Fruit fly (Drosophila melanogaster) whole organism, embryonic: ENCODE measurements around the gene HIPP1.

Experiments used
- CG10366 ChIP-seq: fragments of 200-800 bp; sonication (Bioruptor generic); IDR thresholded peaks from 2 replicates; pipeline ENCODE4 v1.3.6; 2022; ENCODE audit warnings: missing biosample characterization, missing genetic modification characterization
- CG11398 ChIP-seq: fragments of 200-800 bp; sonication (Bioruptor generic); optimal IDR thresholded peaks from 2 replicates; lab custom pipeline; 2016; ENCODE audit warnings: missing biosample characterization, missing genetic modification characterization
- CG11504 ChIP-seq: fragments of 200-800 bp; sonication (Bioruptor generic); optimal IDR thresholded peaks from 3 replicates; lab custom pipeline; 2019; ENCODE audit warnings: missing biosample characterization, mild to moderate bottlenecking, missing genetic modification characterization, moderate library complexity
- CG12219 ChIP-seq: fragments of 200-800 bp; sonication (Bioruptor generic); optimal IDR thresholded peaks from 3 replicates; lab custom pipeline; 2018; ENCODE audit warnings: missing biosample characterization, mild to moderate bottlenecking, missing genetic modification characterization
- CG1233 ChIP-seq: fragments of 200-800 bp; sonication (Bioruptor generic); optimal IDR thresholded peaks from 4 replicates; lab custom pipeline; 2018; ENCODE audit warnings: missing biosample characterization, mild to moderate bottlenecking, missing genetic modification characterization
- CG13894 ChIP-seq: fragments of 200-800 bp; sonication (Bioruptor generic); optimal IDR thresholded peaks from 3 replicates; lab custom pipeline; 2018; ENCODE audit warnings: missing biosample characterization, mild to moderate bottlenecking, missing genetic modification characterization, moderate library complexity
- CG14667 ChIP-seq: fragments of 200-800 bp; sonication (Bioruptor generic); IDR thresholded peaks from 2 replicates; pipeline ENCODE4 v1.3.6; 2022; ENCODE audit warnings: missing biosample characterization, missing genetic modification characterization
- CG15479 ChIP-seq: fragments of 200-800 bp; sonication (Bioruptor generic); optimal IDR thresholded peaks from 3 replicates; lab custom pipeline; 2019; ENCODE audit warnings: missing biosample characterization, mild to moderate bottlenecking, missing genetic modification characterization, moderate library complexity
- CG1602 ChIP-seq: fragments of 200-800 bp; sonication (Bioruptor generic); optimal IDR thresholded peaks from 3 replicates; lab custom pipeline; 2016; ENCODE audit warnings: missing biosample characterization, missing genetic modification characterization
- CG1647 ChIP-seq: fragments of 200-800 bp; sonication (Bioruptor generic); optimal IDR thresholded peaks from 3 replicates; lab custom pipeline; 2016; ENCODE audit warnings: missing biosample characterization, missing genetic modification characterization
- CG17359 ChIP-seq: fragments of 200-800 bp; sonication (Bioruptor generic); optimal IDR thresholded peaks from 3 replicates; lab custom pipeline; 2018; ENCODE audit warnings: missing biosample characterization, mild to moderate bottlenecking, missing genetic modification characterization, moderate library complexity
- CG18476 ChIP-seq: fragments of 200-800 bp; sonication (Bioruptor generic); optimal IDR thresholded peaks from 2 replicates; lab custom pipeline; 2016; ENCODE audit warnings: missing biosample characterization, mild to moderate bottlenecking, missing genetic modification characterization
- CG18619 ChIP-seq: fragments of 200-800 bp; sonication (Bioruptor generic); optimal IDR thresholded peaks from 3 replicates; lab custom pipeline; 2017; ENCODE audit warnings: missing biosample characterization, mild to moderate bottlenecking, missing genetic modification characterization
- CG2678 ChIP-seq: fragments of 200-800 bp; sonication (Bioruptor generic); optimal IDR thresholded peaks from 3 replicates; lab custom pipeline; 2019; ENCODE audit warnings: missing biosample characterization, mild to moderate bottlenecking, missing genetic modification characterization, moderate library complexity
- CG2875 ChIP-seq: fragments of 200-800 bp; sonication (Bioruptor generic); optimal IDR thresholded peaks from 2 replicates; lab custom pipeline; 2017; ENCODE audit warnings: missing biosample characterization, mild to moderate bottlenecking, missing genetic modification characterization, missing genetic modification reagents
- CG31388 ChIP-seq: fragments of 200-800 bp; sonication (Bioruptor generic); optimal IDR thresholded peaks from 2 replicates; lab custom pipeline; 2016; ENCODE audit warnings: missing biosample characterization, missing genetic modification characterization
- CG34422 ChIP-seq: fragments of 200-800 bp; sonication (Bioruptor generic); IDR thresholded peaks from 3 replicates; pipeline ENCODE4 v1.3.6; 2022; ENCODE audit warnings: missing biosample characterization, missing genetic modification characterization
- CG8924 ChIP-seq: fragments of 200-800 bp; optimal IDR thresholded peaks from 3 replicates; lab custom pipeline; 2019; ENCODE audit warnings: missing biosample characterization, mild to moderate bottlenecking, missing genetic modification characterization, moderate library complexity
- Dad ChIP-seq: fragments of 200-800 bp; sonication (Bioruptor generic); optimal IDR thresholded peaks from 3 replicates; lab custom pipeline; 2016; ENCODE audit warnings: missing biosample characterization, missing genetic modification characterization
- Deaf1 ChIP-seq: fragments of 200-800 bp; optimal IDR thresholded peaks from 3 replicates; lab custom pipeline; 2019; ENCODE audit warnings: missing biosample characterization, mild to moderate bottlenecking, missing genetic modification characterization, moderate library complexity
- Dek ChIP-seq: fragments of 200-800 bp; sonication (Bioruptor generic); optimal IDR thresholded peaks from 3 replicates; lab custom pipeline; 2019; ENCODE audit warnings: missing biosample characterization, mild to moderate bottlenecking, missing genetic modification characterization, moderate library complexity
- Dfd ChIP-seq, 2 experiments: fragments of >200 bp; optimal IDR thresholded peaks; 2 replicates each; lab custom pipeline; 2017; ENCODE audit warnings: missing biosample characterization in 2 of 2, missing genetic modification characterization in 2 of 2
- Ets97D ChIP-seq: fragments of 200-800 bp; sonication (Bioruptor generic); optimal IDR thresholded peaks from 3 replicates; lab custom pipeline; 2016; ENCODE audit warnings: missing biosample characterization, missing genetic modification characterization
- HmgD ChIP-seq: fragments of 200-800 bp; sonication (Bioruptor generic); optimal IDR thresholded peaks from 3 replicates; lab custom pipeline; 2016; ENCODE audit warnings: missing biosample characterization, missing genetic modification characterization
- Myb ChIP-seq: fragments of 200-800 bp; sonication (Bioruptor generic); optimal IDR thresholded peaks from 2 replicates; lab custom pipeline; 2016; ENCODE audit warnings: missing biosample characterization, missing genetic modification characterization
- Neu2 ChIP-seq: fragments of 200-800 bp; sonication (Bioruptor generic); optimal IDR thresholded peaks from 3 replicates; lab custom pipeline; 2016; ENCODE audit warnings: missing biosample characterization, missing genetic modification characterization, borderline replicate concordance
- Opbp ChIP-seq: fragments of 200-800 bp; sonication (Bioruptor generic); IDR thresholded peaks from 3 replicates; pipeline ENCODE4 v1.3.6; 2022; ENCODE audit warnings: missing biosample characterization, missing genetic modification characterization; ENCODE audit not compliant: partially characterized antibody
- Sry-δ ChIP-seq: fragments of 200-800 bp; sonication (Bioruptor generic); optimal IDR thresholded peaks from 2 replicates; lab custom pipeline; 2016; ENCODE audit warnings: missing biosample characterization, missing genetic modification characterization
- Tbp ChIP-seq: fragments of >200 bp; optimal IDR thresholded peaks from 2 replicates; lab custom pipeline; 2018; ENCODE audit warnings: missing biosample characterization, missing genetic modification characterization
- caup ChIP-seq: fragments of 200-800 bp; sonication (Bioruptor generic); optimal IDR thresholded peaks from 3 replicates; lab custom pipeline; 2017; ENCODE audit warnings: missing biosample characterization, mild to moderate bottlenecking, missing genetic modification characterization, moderate library complexity; ENCODE audit not compliant: severe bottlenecking
- chif ChIP-seq, 2 experiments: fragments of 200-800 bp; sonication (Bioruptor generic); optimal IDR thresholded peaks; 3 replicates each; lab custom pipeline; 2016; ENCODE audit warnings: missing biosample characterization in 2 of 2, missing genetic modification characterization in 2 of 2
- danr ChIP-seq: fragments of 200-800 bp; sonication (Bioruptor generic); IDR thresholded peaks from 2 replicates; pipeline ENCODE4 v1.3.6; 2022; ENCODE audit warnings: missing biosample characterization, missing genetic modification characterization
- dmrt11E ChIP-seq: fragments of 200-800 bp; sonication (Bioruptor generic); optimal IDR thresholded peaks from 3 replicates; lab custom pipeline; 2018; ENCODE audit warnings: missing biosample characterization, mild to moderate bottlenecking, missing genetic modification characterization, moderate library complexity
- dysf ChIP-seq: fragments of 200-800 bp; sonication (Bioruptor generic); IDR thresholded peaks from 3 replicates; pipeline ENCODE4 v1.3.6; 2022; ENCODE audit warnings: missing biosample characterization, missing genetic modification characterization
- gro ChIP-seq: fragments of 200-800 bp; sonication (Bioruptor generic); optimal IDR thresholded peaks from 2 replicates; lab custom pipeline; 2016; ENCODE audit warnings: missing biosample characterization, missing genetic modification characterization
- ham ChIP-seq: fragments of 200-800 bp; sonication (Bioruptor generic); IDR thresholded peaks from 2 replicates; pipeline ENCODE4 v1.3.6; 2022; ENCODE audit warnings: missing biosample characterization, missing genetic modification characterization
- hkb ChIP-seq, 2 experiments: fragments of 200-800 bp in 1 of 2; fragments of >200 bp in 1 of 2; sonication (Bioruptor generic) in 1 of 2; IDR thresholded peaks in 1 of 2; optimal IDR thresholded peaks in 1 of 2; 2 replicates each; pipeline versions ENCODE4 v1.3.6 to Lab custom; 2017 to 2022; ENCODE audit warnings: missing biosample characterization in 1 of 2, missing genetic modification characterization in 1 of 2
- kay ChIP-seq: fragments of 200-800 bp; sonication (Bioruptor generic); optimal IDR thresholded peaks from 2 replicates; lab custom pipeline; 2016; ENCODE audit warnings: missing biosample characterization, missing genetic modification characterization
- lmd ChIP-seq: fragments of 200-800 bp; sonication (Bioruptor generic); IDR thresholded peaks from 2 replicates; pipeline ENCODE4 v1.3.6; 2022; ENCODE audit warnings: missing biosample characterization, missing genetic modification characterization
- pros ChIP-seq: fragments of 200-800 bp; sonication (Bioruptor generic); optimal IDR thresholded peaks from 3 replicates; lab custom pipeline; 2019; ENCODE audit warnings: missing biosample characterization, mild to moderate bottlenecking, missing genetic modification characterization, moderate library complexity
- ranshi ChIP-seq: fragments of 200-800 bp; sonication (Bioruptor generic); IDR thresholded peaks from 2 replicates; pipeline ENCODE4 v1.3.6; 2022; ENCODE audit warnings: missing biosample characterization, missing genetic modification characterization
- repo ChIP-seq: fragments of 200-800 bp; sonication (Bioruptor generic); optimal IDR thresholded peaks from 2 replicates; lab custom pipeline; 2016; ENCODE audit warnings: missing biosample characterization, missing genetic modification characterization
- seq ChIP-seq: fragments of 200-800 bp; sonication (Bioruptor generic); IDR thresholded peaks from 2 replicates; pipeline ENCODE4 v1.3.6; 2022; ENCODE audit warnings: missing biosample characterization, missing genetic modification characterization
- sima ChIP-seq: fragments of 200-800 bp; sonication (Bioruptor generic); optimal IDR thresholded peaks from 2 replicates; lab custom pipeline; 2016; ENCODE audit warnings: missing biosample characterization, missing genetic modification characterization
- sug ChIP-seq: fragments of 200-800 bp; optimal IDR thresholded peaks from 2 replicates; lab custom pipeline; 2019; ENCODE audit warnings: missing biosample characterization, mild to moderate bottlenecking, missing genetic modification characterization, moderate library complexity
- vfl ChIP-seq: fragments of 200-800 bp; sonication (Bioruptor generic); optimal IDR thresholded peaks from 2 replicates; lab custom pipeline; 2016; ENCODE audit warnings: missing biosample characterization, missing genetic modification characterization
- zfh2 ChIP-seq: fragments of 200-800 bp; sonication (Bioruptor generic); optimal IDR thresholded peaks from 2 replicates; lab custom pipeline; 2016; ENCODE audit warnings: missing biosample characterization, missing genetic modification characterization

The HIPP1 gene

dm6 chr3L:20784812-20785671 lies 24.4 kb upstream of the HIPP1 start (continued):
- TF ChIP-seq CG2678 (peak; percentile 68), sima (GFP tag; lab: Kevin White, UChicago) (no peak), CG31388 (no peak), hkb (optimal IDR thresholded peaks at IDR 0.05; lab: Kevin White, UChicago) (no peak), hkb (GFP tag; IDR thresholded peaks at IDR 0.05; lab: Robert Waterston, UW) (peak; percentile 48; the same call in 1 of the 2 replicates), Dfd (GFP tag; optimal IDR thresholded peaks at IDR 0.05; lab: Kevin White, UChicago) (no peak), CG11504 (tag; lab: Kevin White, UChicago) (peak; percentile 61), CG13894 (tag; lab: Kevin White, UChicago) (peak; percentile 78), Sry-δ (GFP tag; lab: Kevin White, UChicago) (peak; percentile 18), caup (GFP tag; lab: Kevin White, UChicago) (peak; percentile 32), seq (GFP tag; lab: Robert Waterston, UW) (peak; percentile 41; the same call in 1 of the 2 replicates), CG12219 (GFP tag; lab: Kevin White, UChicago) (peak; percentile 20), CG1647 (no peak), Dad (GFP tag; lab: Kevin White, UChicago) (no peak), Ets97D (GFP tag; lab: Kevin White, UChicago) (no peak), Deaf1 (tag; lab: Kevin White, UChicago) (peak; percentile 35), vfl (GFP tag; lab: Kevin White, UChicago) (no peak), Myb (GFP tag; lab: Kevin White, UChicago) (peak; percentile 49)

- no peak for TF ChIP-seq danr
- no peak for TF ChIP-seq Neu2 (GFP tag; lab: Kevin White, UChicago)
- no peak for TF ChIP-seq chif (GFP tag; optimal IDR thresholded peaks at IDR 0.05; lab: Kevin White, UChicago)
- TF ChIP-seq lmd (GFP tag; lab: Robert Waterston, UW) = no peak
- TF ChIP-seq CG15479 = no peak
- no peak for TF ChIP-seq CG11398 (GFP tag; lab: Kevin White, UChicago)
- no peak for TF ChIP-seq CG1233 (GFP tag; lab: Kevin White, UChicago)
- no peak for TF ChIP-seq Tbp (GFP tag; lab: Kevin White, UChicago)
- no peak for TF ChIP-seq CG18476 (GFP tag; lab: Kevin White, UChicago)
- peak; percentile 56; the same call in 2 of the 3 replicates for TF ChIP-seq CG34422 (GFP tag; lab: Robert Waterston, UW)
- TF ChIP-seq CG1602 (GFP tag; lab: Kevin White, UChicago) = no peak
- TF ChIP-seq zfh2 = no peak
- peak; percentile 22 for TF ChIP-seq CG8924 (tag; lab: Kevin White, UChicago)
- peak; percentile 33 for TF ChIP-seq gro (GFP tag; lab: Kevin White, UChicago)
- TF ChIP-seq CG10366 = no peak
- no peak for TF ChIP-seq ranshi (GFP tag; lab: Robert Waterston, UW)
- TF ChIP-seq Opbp (GFP tag; lab: Robert Waterston, UW) = peak; percentile 99
- TF ChIP-seq ham (GFP tag; lab: Robert Waterston, UW) = no peak
- TF ChIP-seq dmrt11E = no peak
- no peak for TF ChIP-seq CG18619
- no peak for TF ChIP-seq Dek (tag; lab: Kevin White, UChicago)
- TF ChIP-seq repo = no peak
- no peak for TF ChIP-seq pros
- TF ChIP-seq HmgD (GFP tag; lab: Kevin White, UChicago) = peak; percentile 22
- no peak for TF ChIP-seq dysf (GFP tag; lab: Robert Waterston, UW)
- TF ChIP-seq kay = no peak
- TF ChIP-seq CG14667 (GFP tag; lab: Robert Waterston, UW) = no peak
- TF ChIP-seq CG17359 (tag; lab: Kevin White, UChicago) = no peak
- TF ChIP-seq sug (tag; lab: Kevin White, UChicago) = peak; percentile 37
- TF ChIP-seq CG2875 (GFP tag; lab: Kevin White, UChicago) = no peak
Measured at dm6 chr3L:20785742-20786427, 23.6 kb upstream of the HIPP1 start, which contains the start of gene Pcif1. Pcif1 (minus strand) TSS chr3L:20786197.
